Worm (Caenorhabditis elegans): Measurements from ENCODE around the gene adt-3.
A peak's percentile ranks its signal among the peaks of the same experiment; 100 is the strongest.

Gene adt-3

DNA sequence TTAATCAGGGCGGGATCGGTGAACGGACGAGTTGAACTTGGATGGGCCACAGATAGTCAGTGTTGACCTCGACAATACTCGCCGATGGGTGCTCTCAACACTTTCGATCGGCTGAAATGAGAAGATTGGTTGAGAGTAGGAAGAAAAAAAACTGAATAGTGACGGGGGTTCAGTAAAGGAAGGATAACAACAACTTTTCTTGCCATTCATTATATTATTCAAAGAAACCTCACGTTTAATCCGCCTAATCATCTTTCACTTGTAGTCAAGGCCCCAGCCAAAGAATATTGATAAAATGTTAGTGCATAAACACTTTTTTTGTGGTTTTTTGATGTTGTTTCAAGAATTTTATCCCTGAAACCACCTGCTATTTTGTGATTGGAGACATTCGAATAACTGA is 10.8 kb downstream of the adt-3 start, which contains the start of gene T19D2.13:
Gene T19D2.13, minus strand, starts transcription at position 101 of the 400 bp plus-strand sequence.
- TF ChIP-seq dsc-1 (tag; optimal IDR thresholded peaks at IDR 0.05) (peak; percentile 21), nhr-76 (tag; optimal IDR thresholded peaks at IDR 0.05) (no peak)

DNA sequence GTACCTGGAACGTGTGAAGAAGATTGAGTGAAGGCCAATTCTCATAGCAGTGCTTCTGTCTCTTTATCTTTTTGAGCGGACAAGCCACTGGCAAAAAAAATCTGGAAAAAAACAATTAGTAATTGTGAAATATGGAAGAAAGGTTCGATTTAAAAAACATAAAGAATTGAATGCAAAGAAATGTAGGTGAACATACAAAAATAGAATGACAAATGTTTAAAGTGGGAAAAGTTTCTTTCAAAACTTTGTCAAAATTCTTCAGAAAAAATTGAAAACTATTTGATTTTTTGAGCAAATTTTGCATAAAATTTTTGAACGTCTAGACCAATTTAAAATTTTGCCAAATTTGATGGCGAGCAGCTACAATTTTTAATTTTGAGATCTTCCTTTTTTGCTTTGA is 11.8 kb downstream of the adt-3 start, which contains the start of gene ptp-4A2:
Gene ptp-4A2, minus strand, starts transcription at position 101 of the 400 bp plus-strand sequence.
- TF ChIP-seq efl-1 (optimal IDR thresholded peaks at IDR 0.05) (no peak), efl-1 (GFP tag; optimal IDR thresholded peaks at IDR 0.05 in 1 of 2) (peak in 1 of 2 experiments; percentile 36), nhr-19 (GFP tag; conservative IDR thresholded peaks at IDR 0.05) (no peak)

DNA sequence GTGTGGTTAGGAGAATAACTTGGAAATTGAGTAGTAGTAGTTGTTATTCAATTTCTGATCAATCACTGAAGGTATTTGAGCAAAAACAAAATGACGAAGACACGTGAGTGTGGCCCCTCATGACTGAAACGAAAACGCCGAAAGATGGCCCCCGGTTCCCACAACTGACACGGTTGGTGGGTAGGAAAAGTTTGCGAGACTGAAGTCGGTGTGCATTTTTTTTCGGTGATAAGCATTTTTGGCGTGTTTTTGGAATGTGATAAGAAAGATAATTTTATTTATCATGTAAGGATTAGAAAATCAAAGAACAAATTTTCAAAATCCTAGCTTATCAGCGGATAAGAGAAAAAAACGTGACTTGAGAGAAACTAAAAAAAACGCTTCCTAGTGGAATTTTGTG is 12.6 kb downstream of the adt-3 start:
- no peak for TF ChIP-seq efl-1 (optimal IDR thresholded peaks at IDR 0.05)
- no peak for TF ChIP-seq efl-1 (GFP tag; optimal IDR thresholded peaks at IDR 0.05 in 1 of 2)
- no peak for TF ChIP-seq F16B12.6 (tag; optimal IDR thresholded peaks at IDR 0.05)
- TF ChIP-seq mdl-1 (tag; optimal IDR thresholded peaks at IDR 0.05): no peak
- TF ChIP-seq unc-86 (tag; optimal IDR thresholded peaks at IDR 0.05): no peak
- TF ChIP-seq fkh-4 (tag; optimal IDR thresholded peaks at IDR 0.05; ENCODE audit: borderline replicate concordance): no peak
- no peak for TF ChIP-seq ceh-88 (GFP tag; IDR thresholded peaks at IDR 0.05)
- TF ChIP-seq zip-4 (GFP tag; optimal IDR thresholded peaks at IDR 0.05): no peak
- no peak for TF ChIP-seq snu-23 (GFP tag; optimal IDR thresholded peaks at IDR 0.05)
- TF ChIP-seq skn-1 (tag; optimal IDR thresholded peaks at IDR 0.05): no peak
- TF ChIP-seq irx-1 (tag; optimal IDR thresholded peaks at IDR 0.05): no peak
- no peak for TF ChIP-seq unc-130 (tag; optimal IDR thresholded peaks at IDR 0.05)
- TF ChIP-seq nhr-11 (tag; optimal IDR thresholded peaks at IDR 0.05): no peak
- no peak for TF ChIP-seq C04F5.9 (tag; optimal IDR thresholded peaks at IDR 0.05)
- TF ChIP-seq tlp-1 (tag; optimal IDR thresholded peaks at IDR 0.05): no peak
- no peak for TF ChIP-seq jun-1 (tag; optimal IDR thresholded peaks at IDR 0.05)
- no peak for TF ChIP-seq fkh-10 (GFP tag; optimal IDR thresholded peaks at IDR 0.05)
- TF ChIP-seq alr-1 (tag; optimal IDR thresholded peaks at IDR 0.05; ENCODE audit: borderline replicate concordance): no peak
- TF ChIP-seq mef-2 (tag; optimal IDR thresholded peaks at IDR 0.05): no peak
- no peak for TF ChIP-seq unc-30 (tag; optimal IDR thresholded peaks at IDR 0.05)
- TF ChIP-seq pqm-1 (tag; optimal IDR thresholded peaks at IDR 0.05): no peak
- no peak for TF ChIP-seq nhr-12 (tag; optimal IDR thresholded peaks at IDR 0.05)
- TF ChIP-seq nhr-237 (tag; optimal IDR thresholded peaks at IDR 0.05): no peak
- no peak for TF ChIP-seq vab-15 (tag; optimal IDR thresholded peaks at IDR 0.05)
- TF ChIP-seq egl-13 (tag; optimal IDR thresholded peaks at IDR 0.05): no peak
- no peak for TF ChIP-seq pag-3 (tag; optimal IDR thresholded peaks at IDR 0.05; ENCODE audit: borderline replicate concordance, insufficient read depth)
- TF ChIP-seq rnt-1 (tag; optimal IDR thresholded peaks at IDR 0.05): peak; percentile 12
- peak; percentile 26 for TF ChIP-seq lin-14 (GFP tag; optimal IDR thresholded peaks at IDR 0.05)
- TF ChIP-seq ztf-4 (tag; optimal IDR thresholded peaks at IDR 0.05): peak; percentile 29
- no peak for TF ChIP-seq nhr-85 (tag)
- TF ChIP-seq nhr-84 (tag; optimal IDR thresholded peaks at IDR 0.05): no peak
- TF ChIP-seq unc-62 (GFP tag; optimal IDR thresholded peaks at IDR 0.05): no peak
- no peak for TF ChIP-seq lin-39 (tag; optimal IDR thresholded peaks at IDR 0.05)
- no peak for TF ChIP-seq ets-5 (GFP tag; IDR thresholded peaks at IDR 0.05)
- peak; percentile 50 for TF ChIP-seq fkh-8 (tag; optimal IDR thresholded peaks at IDR 0.05)
- no peak for TF ChIP-seq ces-1 (GFP tag; optimal IDR thresholded peaks at IDR 0.05)
- no peak for TF ChIP-seq nhr-77 (tag; optimal IDR thresholded peaks at IDR 0.05)
- TF ChIP-seq lin-35 (GFP tag; optimal IDR thresholded peaks at IDR 0.05): no peak
- TF ChIP-seq nhr-28 (tag; optimal IDR thresholded peaks at IDR 0.05): no peak
- no peak for TF ChIP-seq lsy-2 (tag; optimal IDR thresholded peaks at IDR 0.05)
- no peak for TF ChIP-seq zag-1 (tag; optimal IDR thresholded peaks at IDR 0.05)
- TF ChIP-seq ceh-63 (GFP tag; optimal IDR thresholded peaks at IDR 0.05): no peak
- TF ChIP-seq unc-98 (GFP tag; IDR thresholded peaks at IDR 0.05): no peak
- no peak for TF ChIP-seq tbx-2 (tag; optimal IDR thresholded peaks at IDR 0.05)
- TF ChIP-seq nhr-90 (tag; optimal IDR thresholded peaks at IDR 0.05; ENCODE audit: poor library complexity): no peak
- TF ChIP-seq nhr-20 (tag; optimal IDR thresholded peaks at IDR 0.05): peak; percentile 39
- peak; percentile 43 for TF ChIP-seq dsc-1 (tag; optimal IDR thresholded peaks at IDR 0.05)
- 0 out of 2 replicates have a peak, but pooled peaks have one; percentile 10 for TF ChIP-seq nhr-19 (GFP tag; conservative IDR thresholded peaks at IDR 0.05)
- TF ChIP-seq elt-2 (tag; optimal IDR thresholded peaks at IDR 0.05): peak; percentile 92

Data from whole organism, L1 larva.